Worm (Caenorhabditis elegans) whole organism, young adult: ENCODE results near the gene F59A6.3.

Experiments
- B0019.2 ChIP-seq: fragments of 200-800 bp; sonication (Bioruptor generic); conservative IDR thresholded peaks from 2 replicates; pipeline ENCODE4 v1.3.6; 2022; ENCODE audit warnings: missing genetic modification reagents, missing genetic modification characterization, missing compliant biosample characterization
- B0336.3 ChIP-seq: fragments of 200-800 bp; sonication (Bioruptor generic); IDR thresholded peaks from 2 replicates; pipeline ENCODE4 v1.3.6; 2022; ENCODE audit warnings: missing genetic modification characterization, missing compliant biosample characterization
- C17E4.6 ChIP-seq: fragments of 200-800 bp; sonication (Bioruptor generic); IDR thresholded peaks from 2 replicates; pipeline ENCODE4 v1.3.6; 2022; ENCODE audit warnings: missing genetic modification reagents, missing genetic modification characterization, missing compliant biosample characterization
- D2030.7 ChIP-seq: fragments of 200-800 bp; sonication (Bioruptor generic); IDR thresholded peaks from 2 replicates; pipeline ENCODE4 v1.3.6; 2022; ENCODE audit warnings: missing genetic modification reagents, missing genetic modification characterization, missing compliant biosample characterization
- F33H1.4 ChIP-seq: fragments of 200-800 bp; sonication (Bioruptor generic); IDR thresholded peaks from 2 replicates; pipeline ENCODE4 v1.3.6; 2022; ENCODE audit warnings: missing genetic modification reagents, missing genetic modification characterization, missing compliant biosample characterization
- F55B11.4 ChIP-seq: sonication (generic microtip); optimal IDR thresholded peaks from 2 replicates; lab custom pipeline; 2016; ENCODE audit warnings: missing compliant biosample characterization, missing genetic modification characterization, borderline replicate concordance; ENCODE audit not compliant: insufficient read depth
- F57A8.1 ChIP-seq: fragments of 200-800 bp; sonication (Bioruptor generic); optimal IDR thresholded peaks from 2 replicates; lab custom pipeline; 2018; ENCODE audit warnings: mild to moderate bottlenecking, missing genetic modification characterization, moderate library complexity, missing compliant biosample characterization
- K12H6.12 ChIP-seq: fragments of 200-800 bp; sonication (Bioruptor generic); optimal IDR thresholded peaks from 2 replicates; lab custom pipeline; 2018; ENCODE audit warnings: mild to moderate bottlenecking, missing genetic modification characterization, missing compliant biosample characterization
- Y79H2A.3 ChIP-seq: fragments of 200-800 bp; sonication (Bioruptor generic); conservative IDR thresholded peaks from 2 replicates; pipeline ENCODE4 v1.3.6; 2022; ENCODE audit warnings: missing genetic modification reagents, missing genetic modification characterization, missing compliant biosample characterization
- Y95B8A.8 ChIP-seq: fragments of 200-800 bp; sonication (Bioruptor generic); IDR thresholded peaks from 2 replicates; pipeline ENCODE4 v1.3.6; 2022; ENCODE audit warnings: missing genetic modification reagents, missing genetic modification characterization, missing compliant biosample characterization
- aptf-2 ChIP-seq: fragments of 200-800 bp; sonication (Bioruptor generic); conservative IDR thresholded peaks from 2 replicates; pipeline ENCODE4 v1.3.6; 2022; ENCODE audit warnings: missing genetic modification reagents, missing genetic modification characterization, missing compliant biosample characterization
- athp-1 ChIP-seq: sonication (generic microtip); optimal IDR thresholded peaks from 2 replicates; lab custom pipeline; 2017; ENCODE audit warnings: mild to moderate bottlenecking, missing genetic modification characterization, missing compliant biosample characterization
- attf-6 ChIP-seq: fragments of 200-800 bp; sonication (Bioruptor generic); IDR thresholded peaks from 2 replicates; pipeline ENCODE4 v1.3.6; 2022; ENCODE audit warnings: missing genetic modification reagents, missing genetic modification characterization, missing compliant biosample characterization
- bed-2 ChIP-seq: fragments of 200-800 bp; sonication (Bioruptor generic); IDR thresholded peaks from 2 replicates; pipeline ENCODE4 v1.3.6; 2022; ENCODE audit warnings: missing genetic modification reagents, missing genetic modification characterization, missing compliant biosample characterization
- ccch-3 ChIP-seq: fragments of 200-800 bp; sonication (Bioruptor generic); optimal IDR thresholded peaks from 2 replicates; lab custom pipeline; 2018; ENCODE audit warnings: mild to moderate bottlenecking, missing genetic modification characterization, missing compliant biosample characterization
- ceh-27 ChIP-seq: fragments of 200-800 bp; sonication (Bioruptor generic); optimal IDR thresholded peaks from 2 replicates; lab custom pipeline; 2018; ENCODE audit warnings: mild to moderate bottlenecking, missing genetic modification characterization, moderate library complexity, missing compliant biosample characterization
- ceh-58 ChIP-seq: fragments of 200-800 bp; sonication (Bioruptor generic); IDR thresholded peaks from 2 replicates; pipeline ENCODE4 v1.3.6; 2022; ENCODE audit warnings: missing genetic modification characterization, missing compliant biosample characterization
- chd-7 ChIP-seq: sonication (generic microtip); optimal IDR thresholded peaks from 2 replicates; lab custom pipeline; 2016; ENCODE audit warnings: mild to moderate bottlenecking, missing genetic modification characterization, moderate library complexity, missing compliant biosample characterization
- die-1 ChIP-seq: sonication (generic microtip); optimal IDR thresholded peaks from 2 replicates; lab custom pipeline; 2016; ENCODE audit warnings: missing genotype, mild to moderate bottlenecking, missing genetic modification characterization, missing compliant biosample characterization
- ets-4 ChIP-seq: fragments of 200-800 bp; sonication (Bioruptor generic); optimal IDR thresholded peaks from 2 replicates; lab custom pipeline; 2018; ENCODE audit warnings: mild to moderate bottlenecking, missing genetic modification characterization, missing compliant biosample characterization
- gei-17 ChIP-seq: fragments of 200-800 bp; sonication (Bioruptor generic); optimal IDR thresholded peaks from 2 replicates; lab custom pipeline; 2018; ENCODE audit warnings: mild to moderate bottlenecking, missing genetic modification characterization, missing compliant biosample characterization
- hrde-1 ChIP-seq: sonication (generic microtip); optimal IDR thresholded peaks from 2 replicates; lab custom pipeline; 2016; ENCODE audit warnings: missing genetic modification characterization, mild to moderate bottlenecking, missing compliant biosample characterization, moderate library complexity, missing genotype, missing genetic modification reagents, borderline replicate concordance
- hsf-1 ChIP-seq: fragments of 200-800 bp; sonication (Bioruptor generic); IDR thresholded peaks from 2 replicates; pipeline ENCODE4 v1.3.6; 2022; ENCODE audit warnings: missing genetic modification reagents, missing genetic modification characterization, missing compliant biosample characterization
- lin-35 ChIP-seq, 3 experiments: fragments of 150-350 bp in 2 of 3; sonication (generic microtip) in 1 of 3; optimal IDR thresholded peaks; 2 replicates each; lab custom pipeline; 2014 to 2018; ENCODE audit warnings: missing biosample characterization in 3 of 3, missing genetic modification characterization in 3 of 3, missing genetic modification reagents in 3 of 3
- lin-40 ChIP-seq: sonication (generic microtip); optimal IDR thresholded peaks from 2 replicates; lab custom pipeline; 2016; ENCODE audit warnings: missing genetic modification characterization, mild to moderate bottlenecking, missing compliant biosample characterization, missing genotype, missing genetic modification reagents
- lir-1 ChIP-seq: fragments of 200-800 bp; sonication (Bioruptor generic); conservative IDR thresholded peaks from 2 replicates; pipeline ENCODE4 v1.3.6; 2022; ENCODE audit warnings: missing genetic modification reagents, missing genetic modification characterization, missing compliant biosample characterization
- lsy-27 ChIP-seq: sonication (generic microtip); optimal IDR thresholded peaks from 2 replicates; lab custom pipeline; 2017; ENCODE audit warnings: missing genetic modification characterization, mild to moderate bottlenecking, missing compliant biosample characterization, antibody characterized with exemption, missing genotype, borderline replicate concordance; ENCODE audit not compliant: insufficient read depth
- madf-10 ChIP-seq: sonication (generic microtip); optimal IDR thresholded peaks from 2 replicates; lab custom pipeline; 2016; ENCODE audit warnings: mild to moderate bottlenecking, missing genetic modification characterization, missing compliant biosample characterization
- madf-8 ChIP-seq: fragments of 200-800 bp; sonication (Bioruptor generic); conservative IDR thresholded peaks from 2 replicates; pipeline ENCODE4 v1.3.6; 2022; ENCODE audit warnings: missing genetic modification reagents, missing genetic modification characterization, missing compliant biosample characterization
- mcd-1 ChIP-seq: fragments of 200-800 bp; sonication (Bioruptor generic); IDR thresholded peaks from 2 replicates; pipeline ENCODE4 v1.3.6; 2022; ENCODE audit warnings: missing genetic modification reagents, missing genetic modification characterization, missing compliant biosample characterization
- mes-4 ChIP-seq: sonication (generic microtip); optimal IDR thresholded peaks from 2 replicates; lab custom pipeline; 2016; ENCODE audit warnings: missing genotype, missing genetic modification characterization, missing compliant biosample characterization
- nfya-1 ChIP-seq: sonication (generic microtip); optimal IDR thresholded peaks from 2 replicates; lab custom pipeline; 2017; ENCODE audit warnings: antibody characterized with exemption, missing compliant biosample characterization, missing genetic modification characterization, borderline replicate concordance; ENCODE audit not compliant: insufficient read depth
- nhr-80 ChIP-seq: sonication (generic microtip); optimal IDR thresholded peaks from 2 replicates; lab custom pipeline; 2016; ENCODE audit warnings: missing genetic modification characterization, missing compliant biosample characterization
- nhr-90 ChIP-seq: sonication (generic microtip); optimal IDR thresholded peaks from 2 replicates; lab custom pipeline; 2016; ENCODE audit warnings: missing genotype, mild to moderate bottlenecking, missing genetic modification characterization, missing compliant biosample characterization
- pha-4 ChIP-seq: fragments of 150-350 bp; sonication (generic microtip); optimal IDR thresholded peaks from 2 replicates; lab custom pipeline; 2014; ENCODE audit warnings: missing biosample characterization, missing genetic modification reagents, missing genetic modification characterization
- rcor-1 ChIP-seq: fragments of 200-800 bp; sonication (Bioruptor generic); IDR thresholded peaks from 2 replicates; pipeline ENCODE4 v1.3.6; 2022; ENCODE audit warnings: missing genetic modification reagents, missing genetic modification characterization, missing compliant biosample characterization
- snpc-3.4 ChIP-seq: sonication (generic microtip); optimal IDR thresholded peaks from 2 replicates; lab custom pipeline; 2017; ENCODE audit warnings: missing genetic modification characterization, mild to moderate bottlenecking, missing compliant biosample characterization, antibody characterized with exemption, moderate library complexity, missing genotype, missing genetic modification reagents
- snpc-4 ChIP-seq, 5 experiments: fragments of 150-350 bp in 1 of 5; sonication (generic microtip) in 4 of 5; optimal IDR thresholded peaks; 2 replicates each; lab custom pipeline; 2014 to 2018; ENCODE audit warnings: missing genetic modification characterization in 5 of 5, missing biosample characterization in 3 of 5, antibody characterized with exemption in 2 of 5, mild to moderate bottlenecking in 2 of 5, missing compliant biosample characterization in 2 of 5, missing genotype in 2 of 5, moderate library complexity in 2 of 5, missing genetic modification reagents in 1 of 5
- tbp1 ChIP-seq: fragments of 200-800 bp; sonication (Bioruptor generic); optimal IDR thresholded peaks from 2 replicates; lab custom pipeline; 2018; ENCODE audit warnings: mild to moderate bottlenecking, missing genetic modification characterization, missing compliant biosample characterization
- tbx-9 ChIP-seq: sonication (generic microtip); optimal IDR thresholded peaks from 2 replicates; lab custom pipeline; 2016; ENCODE audit warnings: borderline replicate concordance, missing genetic modification characterization, inconsistent platforms, missing compliant biosample characterization
- tlf-1 ChIP-seq: fragments of 200-800 bp; sonication (Bioruptor generic); optimal IDR thresholded peaks from 2 replicates; lab custom pipeline; 2018; ENCODE audit warnings: mild to moderate bottlenecking, missing genetic modification characterization, missing compliant biosample characterization
- unc-62 ChIP-seq: fragments of 150-350 bp; optimal IDR thresholded peaks from 2 replicates; lab custom pipeline; 2014; ENCODE audit warnings: missing biosample characterization, missing genetic modification reagents, missing genetic modification characterization
- ztf-28 ChIP-seq: fragments of 200-800 bp; sonication (Bioruptor generic); IDR thresholded peaks from 2 replicates; pipeline ENCODE4 v1.3.6; 2022; ENCODE audit warnings: missing genetic modification reagents, missing genetic modification characterization, missing compliant biosample characterization

Gene F59A6.3

ce11 chrII:5049249-5049648 is 41.1 kb downstream of the F59A6.3 start:
- TF ChIP-seq ceh-27 (GFP tag; lab: Kevin White, UChicago) (peak; percentile 47), B0019.2 (GFP tag; lab: Robert Waterston, UW) (no peak), tbx-9 (tag; lab: Kevin White, UChicago) (no peak), tlf-1 (GFP tag; lab: Kevin White, UChicago) (no peak), lir-1 (GFP tag; lab: Robert Waterston, UW) (no peak), lin-40 (peak; percentile 45), unc-62 (peak; percentile 37), aptf-2 (GFP tag; lab: Robert Waterston, UW) (no peak), F55B11.4 (tag; lab: Kevin White, UChicago) (no peak), K12H6.12 (tag; lab: Kevin White, UChicago) (no peak), ccch-3 (GFP tag; lab: Kevin White, UChicago) (no peak), rcor-1 (GFP tag; lab: Robert Waterston, UW) (no peak), F57A8.1 (GFP tag; lab: Kevin White, UChicago) (no peak)
- TF ChIP-seq, all 124 proteins: peak for 3

ce11 chrII:5049865-5050342 is 41.8 kb downstream of the F59A6.3 start, which contains the start of gene F33G12.6:
TSS of gene F33G12.6 (plus strand) at chrII:5049915.
- no peak for TF ChIP-seq nhr-90 (tag; lab: Kevin White, UChicago)
- TF ChIP-seq madf-10 (tag; lab: Kevin White, UChicago) = no peak
- no peak for TF ChIP-seq D2030.7 (GFP tag; lab: Robert Waterston, UW)
- TF ChIP-seq attf-6 (GFP tag; lab: Robert Waterston, UW) = no peak
- TF ChIP-seq ztf-28 (GFP tag; lab: Robert Waterston, UW) = no peak
- no peak for TF ChIP-seq ceh-58 (GFP tag; lab: Robert Waterston, UW)
- TF ChIP-seq mes-4 (tag; lab: Kevin White, UChicago) = no peak
- no peak for TF ChIP-seq bed-2 (GFP tag; lab: Robert Waterston, UW)
- no peak for TF ChIP-seq hsf-1 (GFP tag; lab: Robert Waterston, UW)
- TF ChIP-seq Y95B8A.8 (GFP tag; lab: Robert Waterston, UW) = no peak
- TF ChIP-seq B0336.3 (GFP tag; lab: Robert Waterston, UW) = no peak
- TF ChIP-seq, all 124 proteins: peak for 0

ce11 chrII:5050776-5051175 is 42.6 kb downstream of the F59A6.3 start:
- TF ChIP-seq athp-1 (tag; lab: Kevin White, UChicago) = no peak
- TF ChIP-seq chd-7 (tag; lab: Kevin White, UChicago) = no peak
- no peak for TF ChIP-seq die-1 (tag; lab: Kevin White, UChicago)
- no peak for TF ChIP-seq madf-8 (GFP tag; lab: Robert Waterston, UW)
- no peak for TF ChIP-seq C17E4.6
- no peak for TF ChIP-seq F33H1.4
- no peak for TF ChIP-seq ets-4 (GFP tag; lab: Kevin White, UChicago)

DNA sequence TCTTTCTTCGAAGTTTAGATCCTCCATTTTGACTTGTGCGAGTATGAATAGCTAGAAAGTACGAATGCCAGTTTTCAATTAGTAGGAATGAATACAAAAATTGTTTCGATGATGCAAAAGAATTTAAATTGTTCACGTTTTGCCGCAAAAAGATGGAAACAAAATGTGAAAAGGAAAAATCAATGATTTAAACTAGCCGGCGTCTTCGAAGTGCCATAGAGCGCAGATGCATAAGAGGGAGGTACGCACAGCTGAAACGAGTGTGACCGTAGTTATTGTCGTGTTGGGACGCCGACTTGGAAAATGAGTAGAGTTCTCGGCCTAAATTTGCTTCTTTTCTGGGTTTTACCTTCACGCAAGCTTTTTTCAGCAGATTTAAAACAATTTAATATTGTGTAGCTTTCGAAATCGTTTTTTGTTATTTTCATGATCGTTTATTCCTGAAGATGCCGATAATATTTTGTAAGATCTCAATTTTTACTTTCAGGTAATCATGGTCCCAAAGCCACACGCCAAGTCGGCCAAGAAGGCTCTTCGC is 47.1 kb downstream of the F59A6.3 start, which contains the start of the genes ify-1 and rpl-22:
Gene ify-1, minus strand, starts transcription at position 51 of the 538 bp plus-strand sequence.
Gene rpl-22, plus strand, starts transcription at position 488 of the 538 bp plus-strand sequence.
- TF ChIP-seq Y79H2A.3 (no peak), mcd-1 (GFP tag; lab: Robert Waterston, UW) (peak; percentile 98), nfya-1 (tag; lab: Kevin White, UChicago) (no peak), gei-17 (GFP tag; lab: Kevin White, UChicago) (no peak), hrde-1 (tag; lab: Kevin White, UChicago) (peak; percentile 45), pha-4 (tag; lab: Kevin White, UChicago) (peak; percentile 54), nhr-80 (tag; lab: Kevin White, UChicago) (peak; percentile 36), snpc-4 (GFP tag; optimal IDR thresholded peaks at IDR 0.05; lab: Kevin White, UChicago) (peak; percentile 78), snpc-4 (tag; optimal IDR thresholded peaks at IDR 0.05; lab: Kevin White, UChicago) (peak; percentile 89 to 92 (median 90)), snpc-3.4 (tag; lab: Kevin White, UChicago) (peak; percentile 81), tbp1 (GFP tag; lab: Kevin White, UChicago) (peak; percentile 73), lsy-27 (tag; lab: Kevin White, UChicago) (no peak), lin-35 (GFP tag; optimal IDR thresholded peaks at IDR 0.05; lab: Kevin White, UChicago) (peak; percentile 8 to 91 (median 70))
